Fruit fly (Drosophila melanogaster) whole organism, embryonic: ENCODE measurements around the gene Zir.

Source experiments
- Awh ChIP-seq: fragments of 200-800 bp; sonication (Bioruptor generic); IDR thresholded peaks from 2 replicates; pipeline ENCODE4, ENCODE4 v1.3.6; 2022; ENCODE audit warnings: missing biosample characterization, missing genetic modification characterization
- B-H2 ChIP-seq: fragments of 200-800 bp; sonication (Bioruptor generic); optimal IDR thresholded peaks from 2 replicates; lab custom pipeline; 2018; ENCODE audit warnings: missing biosample characterization, mild to moderate bottlenecking, missing genetic modification characterization
- CG10267 ChIP-seq: fragments of 200-800 bp; sonication (Bioruptor generic); optimal IDR thresholded peaks from 2 replicates; lab custom pipeline; 2018; ENCODE audit warnings: missing biosample characterization, mild to moderate bottlenecking, missing genetic modification characterization, moderate library complexity
- CG11247 ChIP-seq: fragments of 200-800 bp; sonication (Bioruptor generic); IDR thresholded peaks from 2 replicates; pipeline ENCODE4 v1.3.6; 2022; ENCODE audit warnings: missing biosample characterization, missing genetic modification characterization
- CG12659 ChIP-seq: fragments of 200-800 bp; sonication (Bioruptor generic); optimal IDR thresholded peaks from 3 replicates; lab custom pipeline; 2017; ENCODE audit warnings: mild to moderate bottlenecking, missing biosample characterization, missing genetic modification reagents, missing genetic modification characterization
- CG13296 ChIP-seq: fragments of 200-800 bp; sonication (Bioruptor generic); optimal IDR thresholded peaks from 3 replicates; lab custom pipeline; 2018; ENCODE audit warnings: missing biosample characterization, mild to moderate bottlenecking, missing genetic modification characterization
- CG14710 ChIP-seq: fragments of 200-800 bp; sonication (Bioruptor generic); optimal IDR thresholded peaks from 3 replicates; lab custom pipeline; 2019; ENCODE audit warnings: missing biosample characterization, mild to moderate bottlenecking, missing genetic modification characterization, moderate library complexity
- CG16813 ChIP-seq: fragments of 200-800 bp; sonication (Bioruptor generic); IDR thresholded peaks from 3 replicates; pipeline ENCODE4 v1.3.6; 2022; ENCODE audit warnings: missing biosample characterization, missing genetic modification characterization; ENCODE audit not compliant: partially characterized antibody
- CG17328 ChIP-seq: fragments of 200-800 bp; sonication (Bioruptor generic); IDR thresholded peaks from 2 replicates; pipeline ENCODE4 v1.3.6; 2022; ENCODE audit warnings: missing biosample characterization, missing genetic modification characterization
- CG2116 ChIP-seq: fragments of 200-800 bp; sonication (Bioruptor generic); optimal IDR thresholded peaks from 3 replicates; lab custom pipeline; 2018; ENCODE audit warnings: missing biosample characterization, mild to moderate bottlenecking, missing genetic modification characterization
- CG33213 ChIP-seq: fragments of 200-800 bp; sonication (Bioruptor generic); optimal IDR thresholded peaks from 3 replicates; lab custom pipeline; 2016; ENCODE audit warnings: missing biosample characterization, missing genetic modification characterization
- CG42726 ChIP-seq: fragments of 200-800 bp; sonication (Bioruptor generic); IDR thresholded peaks from 2 replicates; pipeline ENCODE4 v1.3.6; 2022; ENCODE audit warnings: missing biosample characterization, missing genetic modification characterization; ENCODE audit not compliant: partially characterized antibody
- CG4282 ChIP-seq: fragments of 200-800 bp; sonication (Bioruptor generic); optimal IDR thresholded peaks from 2 replicates; lab custom pipeline; 2016; ENCODE audit warnings: missing biosample characterization, missing genetic modification characterization
- CG5180 ChIP-seq: fragments of 200-800 bp; sonication (Bioruptor generic); optimal IDR thresholded peaks from 3 replicates; lab custom pipeline; 2017; ENCODE audit warnings: missing biosample characterization, missing genetic modification characterization, mild to moderate bottlenecking, moderate library complexity, missing genetic modification reagents
- CG6683 ChIP-seq: fragments of 200-800 bp; sonication (Bioruptor generic); optimal IDR thresholded peaks from 2 replicates; lab custom pipeline; 2017; ENCODE audit warnings: missing biosample characterization, mild to moderate bottlenecking, missing genetic modification characterization, missing genetic modification reagents
- CG7839 ChIP-seq: fragments of 200-800 bp; sonication (Bioruptor generic); optimal IDR thresholded peaks from 3 replicates; lab custom pipeline; 2018; ENCODE audit warnings: missing biosample characterization, mild to moderate bottlenecking, missing genetic modification characterization, moderate library complexity
- CG7963 ChIP-seq: fragments of 200-800 bp; sonication (Bioruptor generic); IDR thresholded peaks from 3 replicates; pipeline ENCODE4 v1.3.6; 2022; ENCODE audit warnings: missing biosample characterization, missing genetic modification characterization; ENCODE audit not compliant: partially characterized antibody
- CG8359 ChIP-seq: fragments of 200-800 bp; sonication (Bioruptor generic); optimal IDR thresholded peaks from 2 replicates; lab custom pipeline; 2017; ENCODE audit warnings: missing biosample characterization, mild to moderate bottlenecking, missing genetic modification characterization, borderline replicate concordance
- CG9727 ChIP-seq: fragments of 200-800 bp; sonication (Bioruptor generic); optimal IDR thresholded peaks from 3 replicates; lab custom pipeline; 2017; ENCODE audit warnings: missing biosample characterization, mild to moderate bottlenecking, missing genetic modification characterization
- CkIIα-i1 ChIP-seq: fragments of 200-800 bp; sonication (Bioruptor generic); IDR thresholded peaks from 2 replicates; pipeline ENCODE4 v1.3.6; 2022; ENCODE audit warnings: missing biosample characterization, missing genetic modification characterization
- CrebB ChIP-seq: fragments of 200-800 bp; sonication (Bioruptor generic); optimal IDR thresholded peaks from 3 replicates; lab custom pipeline; 2018; ENCODE audit warnings: missing biosample characterization, mild to moderate bottlenecking, missing genetic modification characterization
- Dbx ChIP-seq: fragments of 200-800 bp; sonication (Bioruptor generic); IDR thresholded peaks from 3 replicates; pipeline ENCODE4 v1.3.6; 2022; ENCODE audit warnings: missing biosample characterization, missing genetic modification characterization
- Dll ChIP-seq: fragments of 200-800 bp; sonication (Bioruptor generic); IDR thresholded peaks from 4 replicates; pipeline ENCODE4 v1.3.6; 2022; ENCODE audit warnings: missing biosample characterization, missing genetic modification characterization; ENCODE audit not compliant: partially characterized antibody
- Doc3 ChIP-seq: fragments of 200-800 bp; sonication (Bioruptor generic); IDR thresholded peaks from 3 replicates; pipeline ENCODE4 v1.3.6; 2022; ENCODE audit warnings: missing biosample characterization, missing genetic modification characterization; ENCODE audit not compliant: partially characterized antibody
- Dp ChIP-seq: fragments of 200-800 bp; sonication (Bioruptor generic); optimal IDR thresholded peaks from 2 replicates; lab custom pipeline; 2018; ENCODE audit warnings: missing biosample characterization, mild to moderate bottlenecking, missing genetic modification characterization, moderate library complexity
- E2f2 ChIP-seq: fragments of 200-800 bp; sonication (Bioruptor generic); IDR thresholded peaks from 2 replicates; pipeline ENCODE4 v1.3.6; 2022; ENCODE audit warnings: missing biosample characterization, missing genetic modification characterization
- Ets97D ChIP-seq: fragments of 200-800 bp; sonication (Bioruptor generic); optimal IDR thresholded peaks from 3 replicates; lab custom pipeline; 2016; ENCODE audit warnings: missing biosample characterization, missing genetic modification characterization
- Fer1 ChIP-seq: fragments of 200-800 bp; sonication (Bioruptor generic); optimal IDR thresholded peaks from 2 replicates; lab custom pipeline; 2017; ENCODE audit warnings: missing biosample characterization, mild to moderate bottlenecking, missing genetic modification characterization
- MTF-1 ChIP-seq: fragments of 200-800 bp; sonication (Bioruptor generic); optimal IDR thresholded peaks from 2 replicates; lab custom pipeline; 2018; ENCODE audit warnings: missing biosample characterization, mild to moderate bottlenecking, missing genetic modification characterization, borderline replicate concordance
- Sry-δ ChIP-seq: fragments of 200-800 bp; sonication (Bioruptor generic); optimal IDR thresholded peaks from 2 replicates; lab custom pipeline; 2016; ENCODE audit warnings: missing biosample characterization, missing genetic modification characterization
- Usf ChIP-seq: fragments of 200-800 bp; sonication (Bioruptor generic); optimal IDR thresholded peaks from 2 replicates; lab custom pipeline; 2017; ENCODE audit warnings: missing genotype, missing biosample characterization, missing genetic modification characterization
- abd-A ChIP-seq: fragments of 200-800 bp; sonication (Bioruptor generic); optimal IDR thresholded peaks from 3 replicates; lab custom pipeline; 2019; ENCODE audit warnings: missing biosample characterization, mild to moderate bottlenecking, missing genetic modification characterization, moderate library complexity
- bigmax ChIP-seq: fragments of 200-800 bp; sonication (Bioruptor generic); optimal IDR thresholded peaks from 2 replicates; lab custom pipeline; 2018; ENCODE audit warnings: missing biosample characterization, mild to moderate bottlenecking, missing genetic modification characterization
- cato ChIP-seq: fragments of 200-800 bp; sonication (Bioruptor generic); optimal IDR thresholded peaks from 2 replicates; lab custom pipeline; 2016; ENCODE audit warnings: missing biosample characterization, missing genetic modification characterization, borderline replicate concordance
- dpn ChIP-seq, 2 experiments: fragments of 200-800 bp; sonication (Bioruptor generic); optimal IDR thresholded peaks; 3 replicates each; lab custom pipeline; 2016; ENCODE audit warnings: missing biosample characterization in 2 of 2, missing genetic modification characterization in 2 of 2
- gcm2 ChIP-seq: fragments of 200-800 bp; sonication (Bioruptor generic); optimal IDR thresholded peaks from 2 replicates; lab custom pipeline; 2016; ENCODE audit warnings: missing biosample characterization, missing genetic modification characterization
- grn ChIP-seq: fragments of 200-800 bp; sonication (Bioruptor generic); optimal IDR thresholded peaks from 3 replicates; lab custom pipeline; 2017; ENCODE audit warnings: missing biosample characterization, missing genetic modification characterization
- hb ChIP-seq: fragments of 200-800 bp; sonication (Bioruptor generic); IDR thresholded peaks from 3 replicates; pipeline ENCODE4 v1.3.6; 2022; ENCODE audit warnings: missing biosample characterization, missing genetic modification characterization; ENCODE audit not compliant: partially characterized antibody
- insv ChIP-seq, 2 experiments: fragments of 200-800 bp; sonication (Bioruptor generic); optimal IDR thresholded peaks; 3 replicates each; lab custom pipeline; 2016 to 2018; ENCODE audit warnings: missing biosample characterization in 2 of 2, missing genetic modification characterization in 2 of 2
- mirr ChIP-seq: fragments of 200-800 bp; sonication (Bioruptor generic); optimal IDR thresholded peaks from 3 replicates; lab custom pipeline; 2018; ENCODE audit warnings: missing biosample characterization, mild to moderate bottlenecking, missing genetic modification characterization
- nom ChIP-seq: fragments of 200-800 bp; sonication (Bioruptor generic); optimal IDR thresholded peaks from 2 replicates; lab custom pipeline; 2017; ENCODE audit warnings: missing biosample characterization, missing genetic modification characterization, mild to moderate bottlenecking, moderate library complexity, missing genetic modification reagents
- psq ChIP-seq: fragments of 200-800 bp; sonication (Bioruptor generic); optimal IDR thresholded peaks from 2 replicates; lab custom pipeline; 2017; ENCODE audit warnings: missing biosample characterization, missing genetic modification characterization
- pum ChIP-seq: fragments of 200-800 bp; sonication (Bioruptor generic); optimal IDR thresholded peaks from 2 replicates; lab custom pipeline; 2016; ENCODE audit warnings: missing biosample characterization, missing genetic modification characterization
- sna ChIP-seq: fragments of 200-800 bp; sonication (Bioruptor generic); IDR thresholded peaks from 2 replicates; pipeline ENCODE4 v1.3.6; 2022; ENCODE audit warnings: missing biosample characterization, missing genetic modification characterization; ENCODE audit not compliant: partially characterized antibody
- sob ChIP-seq: fragments of 200-800 bp; sonication (Bioruptor generic); IDR thresholded peaks from 2 replicates; pipeline ENCODE4 v1.3.6; 2022; ENCODE audit warnings: missing biosample characterization, missing genetic modification characterization
- sug ChIP-seq: fragments of 200-800 bp; optimal IDR thresholded peaks from 2 replicates; lab custom pipeline; 2019; ENCODE audit warnings: missing biosample characterization, mild to moderate bottlenecking, missing genetic modification characterization, moderate library complexity
- vfl ChIP-seq: fragments of 200-800 bp; sonication (Bioruptor generic); optimal IDR thresholded peaks from 2 replicates; lab custom pipeline; 2016; ENCODE audit warnings: missing biosample characterization, missing genetic modification characterization
- vnd ChIP-seq: fragments of 200-800 bp; sonication (Bioruptor generic); IDR thresholded peaks from 3 replicates; pipeline ENCODE4 v1.3.6; 2022; ENCODE audit warnings: missing biosample characterization, missing genetic modification characterization; ENCODE audit not compliant: partially characterized antibody
- wdn ChIP-seq: fragments of 200-800 bp; sonication (Bioruptor generic); IDR thresholded peaks from 2 replicates; pipeline ENCODE4 v1.3.6; 2022; ENCODE audit warnings: missing biosample characterization, missing genetic modification characterization

Gene Zir

dm6 chr2L:143088-143487, 48.5 kb downstream of the Zir start, which contains the start of the genes CG31974 and CG11454 (continued):
- TF ChIP-seq hb (GFP tag; lab: Robert Waterston, UW) (0 out of 3 replicates have a peak, but pooled peaks have one; percentile 64), CG16813 (peak; percentile 67; the same call in 2 of the 3 replicates), CG42726 (GFP tag; lab: Robert Waterston, UW) (peak; percentile 53; the same call in 1 of the 2 replicates), Fer1 (peak; percentile 40), CG8359 (no peak), CG7839 (tag; lab: Kevin White, UChicago) (no peak), Doc3 (peak; percentile 87), sob (GFP tag; lab: Robert Waterston, UW) (peak; percentile 21; the same call in 1 of the 2 replicates), CrebB (tag; lab: Kevin White, UChicago) (peak; percentile 29), grn (GFP tag; lab: Kevin White, UChicago) (peak; percentile 93), Sry-δ (GFP tag; lab: Kevin White, UChicago) (peak; percentile 90), sug (no peak), nom (GFP tag; lab: Kevin White, UChicago) (peak; percentile 2), vnd (GFP tag; lab: Robert Waterston, UW) (peak; percentile 58; the same call in 1 of the 3 replicates), MTF-1 (no peak), CG2116 (GFP tag; lab: Kevin White, UChicago) (peak; percentile 29), psq (GFP tag; lab: Kevin White, UChicago) (no peak), B-H2 (GFP tag; lab: Kevin White, UChicago) (peak; percentile 56), CG13296 (GFP tag; lab: Kevin White, UChicago) (no peak), E2f2 (peak; percentile 88), vfl (no peak), Dbx (GFP tag; lab: Robert Waterston, UW) (no peak), sna (GFP tag; lab: Robert Waterston, UW) (peak; percentile 87), Dp (GFP tag; lab: Kevin White, UChicago) (peak; percentile 85), CG7963 (peak; percentile 66; the same call in 2 of the 3 replicates), CG17328 (GFP tag; lab: Robert Waterston, UW) (no peak), Ets97D (peak; percentile 46), cato (no peak), CG12659 (peak; percentile 28), gcm2 (GFP tag; lab: Kevin White, UChicago) (no peak), Dll (peak; percentile 88), CG5180 (GFP tag; lab: Kevin White, UChicago) (peak; percentile 67), dpn (GFP tag; optimal IDR thresholded peaks at IDR 0.05; lab: Kevin White, UChicago) (peak in 1 of 2 experiments; percentile 7), CG14710 (tag; lab: Kevin White, UChicago) (peak; percentile 23), bigmax (GFP tag; lab: Kevin White, UChicago) (peak; percentile 22), pum (GFP tag; lab: Kevin White, UChicago) (peak; percentile 0), wdn (no peak), CG11247 (GFP tag; lab: Robert Waterston, UW) (no peak), CG10267 (tag; lab: Kevin White, UChicago) (peak; percentile 34), insv (GFP tag; optimal IDR thresholded peaks at IDR 0.05; lab: Kevin White, UChicago) (no peak), Usf (GFP tag; lab: Kevin White, UChicago) (no peak), abd-A (tag; lab: Kevin White, UChicago) (no peak), CG6683 (GFP tag; lab: Kevin White, UChicago) (no peak), CG9727 (GFP tag; lab: Kevin White, UChicago) (no peak), CkIIα-i1 (no peak), Awh (GFP tag; lab: Robert Waterston, UW) (no peak), CG33213 (GFP tag; lab: Kevin White, UChicago) (peak; percentile 44), CG4282 (GFP tag; lab: Kevin White, UChicago) (no peak), mirr (GFP tag; lab: Kevin White, UChicago) (peak; percentile 34)
